Fruit fly (Drosophila melanogaster): Measurements from ENCODE around the gene Pp2C1.

The Pp2C1 gene

dm6 chrX:4686150-4686549 lies 553 bp downstream of the Pp2C1 start (continued):
- TF ChIP-seq OdsH (GFP tag; optimal IDR thresholded peaks at IDR 0.05) (peak; percentile 40), CG32006 (GFP tag; optimal IDR thresholded peaks at IDR 0.05) (peak; percentile 81), Lpt (GFP tag; optimal IDR thresholded peaks at IDR 0.05) (peak; percentile 81), Ets21C (GFP tag; optimal IDR thresholded peaks at IDR 0.05) (no peak), Eip75B (GFP tag; optimal IDR thresholded peaks at IDR 0.05) (peak; percentile 39), fd59A (GFP tag; optimal IDR thresholded peaks at IDR 0.05) (peak; percentile 52), achi (GFP tag; optimal IDR thresholded peaks at IDR 0.05) (peak; percentile 60), Smox (GFP tag; optimal IDR thresholded peaks at IDR 0.05) (peak; percentile 13), CG11902 (GFP tag; optimal IDR thresholded peaks at IDR 0.05) (no peak), Met (GFP tag; optimal IDR thresholded peaks at IDR 0.05) (peak; percentile 50), CG11762 (GFP tag; optimal IDR thresholded peaks at IDR 0.05; ENCODE audit: insufficient read depth) (no peak), Eip93F (GFP tag; optimal IDR thresholded peaks at IDR 0.05) (peak; percentile 2), CG6276 (GFP tag; optimal IDR thresholded peaks at IDR 0.05) (peak; percentile 91), CG15336 (GFP tag; IDR thresholded peaks at IDR 0.05) (peak; percentile 73), spab (GFP tag; optimal IDR thresholded peaks at IDR 0.05) (peak; percentile 71), vri (GFP tag; optimal IDR thresholded peaks at IDR 0.05) (peak; percentile 87), CG4318 (GFP tag; optimal IDR thresholded peaks at IDR 0.05) (peak; percentile 25), fkh (GFP tag; optimal IDR thresholded peaks at IDR 0.05) (peak; percentile 62), Hr39 (GFP tag; optimal IDR thresholded peaks at IDR 0.05) (no peak), CG10631 (GFP tag; optimal IDR thresholded peaks at IDR 0.05) (peak; percentile 51), CG8319 (GFP tag; optimal IDR thresholded peaks at IDR 0.05) (no peak), Gug (GFP tag; IDR thresholded peaks at IDR 0.05) (peak; percentile 67), dac (GFP tag; optimal IDR thresholded peaks at IDR 0.05) (peak; percentile 75), CG34406 (GFP tag; optimal IDR thresholded peaks at IDR 0.05) (peak; percentile 42), dsx (GFP tag; optimal IDR thresholded peaks at IDR 0.05; ENCODE audit: poor library complexity, severe bottlenecking) (peak; percentile 65), net (GFP tag; optimal IDR thresholded peaks at IDR 0.05) (peak; percentile 75), eg (GFP tag; IDR thresholded peaks at IDR 0.05) (peak; percentile 88), acj6 (GFP tag; optimal IDR thresholded peaks at IDR 0.05) (peak; percentile 8), CG1621 (tag; optimal IDR thresholded peaks at IDR 0.05) (peak; percentile 58), esn (GFP tag; optimal IDR thresholded peaks at IDR 0.05) (peak; percentile 11)

dm6 chrX:4684444-4684924 lies 2.2 kb downstream of the Pp2C1 start:
- TF ChIP-seq lz (GFP tag; optimal IDR thresholded peaks at IDR 0.05) (peak; percentile 91), Blimp-1 (GFP tag; optimal IDR thresholded peaks at IDR 0.05) (peak; percentile 54), CG8632 (GFP tag; optimal IDR thresholded peaks at IDR 0.05) (peak; percentile 77), CG4318 (GFP tag; optimal IDR thresholded peaks at IDR 0.05) (peak; percentile 47), cyc (GFP tag; optimal IDR thresholded peaks at IDR 0.05) (peak; percentile 89), Ets21C (GFP tag; optimal IDR thresholded peaks at IDR 0.05) (peak; percentile 82), CG6808 (GFP tag; optimal IDR thresholded peaks at IDR 0.05) (peak; percentile 53), achi (GFP tag; optimal IDR thresholded peaks at IDR 0.05) (peak; percentile 72), Hr39 (GFP tag; optimal IDR thresholded peaks at IDR 0.05) (peak; percentile 88), CG1621 (tag; optimal IDR thresholded peaks at IDR 0.05) (peak; percentile 74), CG6792 (GFP tag; optimal IDR thresholded peaks at IDR 0.05) (peak; percentile 80), fd59A (GFP tag; optimal IDR thresholded peaks at IDR 0.05) (peak; percentile 27), Sox15 (GFP tag; optimal IDR thresholded peaks at IDR 0.05) (peak; percentile 78), Hr4 (GFP tag; optimal IDR thresholded peaks at IDR 0.05) (peak; percentile 74), CG6276 (GFP tag; optimal IDR thresholded peaks at IDR 0.05) (peak; percentile 72), CG8319 (GFP tag; optimal IDR thresholded peaks at IDR 0.05) (peak; percentile 73), CG11762 (GFP tag; optimal IDR thresholded peaks at IDR 0.05; ENCODE audit: insufficient read depth) (peak; percentile 8), CG11294 (GFP tag; IDR thresholded peaks at IDR 0.05) (peak; percentile 81), topi (GFP tag; optimal IDR thresholded peaks at IDR 0.05) (peak; percentile 89), CG3032 (tag; optimal IDR thresholded peaks at IDR 0.05) (peak; percentile 67), Lpt (GFP tag; optimal IDR thresholded peaks at IDR 0.05) (peak; percentile 63), svp (GFP tag) (peak; percentile 95), eg (GFP tag; IDR thresholded peaks at IDR 0.05) (peak; percentile 92), fkh (GFP tag; optimal IDR thresholded peaks at IDR 0.05) (peak; percentile 89), Met (GFP tag; optimal IDR thresholded peaks at IDR 0.05) (peak; percentile 86), CG10631 (GFP tag; optimal IDR thresholded peaks at IDR 0.05) (peak; percentile 80), Smox (GFP tag; optimal IDR thresholded peaks at IDR 0.05) (peak; percentile 87), salr (GFP tag; optimal IDR thresholded peaks at IDR 0.05) (peak; percentile 32 to 47), pdm3 (GFP tag; optimal IDR thresholded peaks at IDR 0.05) (peak; percentile 84), fd85E (GFP tag; optimal IDR thresholded peaks at IDR 0.05) (peak; percentile 59), dsx (GFP tag; optimal IDR thresholded peaks at IDR 0.05; ENCODE audit: poor library complexity, severe bottlenecking) (peak; percentile 69), spab (GFP tag; optimal IDR thresholded peaks at IDR 0.05) (peak; percentile 17), esn (GFP tag; optimal IDR thresholded peaks at IDR 0.05) (peak; percentile 84), CG3919 (GFP tag; optimal IDR thresholded peaks at IDR 0.05) (peak; percentile 82), Eip78C (GFP tag) (peak; percentile 90), Eip75B (GFP tag; optimal IDR thresholded peaks at IDR 0.05) (peak; percentile 68)

All from whole organism, prepupa.